Worm (Caenorhabditis elegans) whole organism, L1 larva: ENCODE results near the gene ZK1290.1.

Experiments used
- C34B4.2 ChIP-seq: sonication (generic microtip); optimal IDR thresholded peaks from 2 replicates; lab custom pipeline; 2017; ENCODE audit warnings: mild to moderate bottlenecking, missing genetic modification characterization, missing compliant biosample characterization
- aly-2 ChIP-seq: fragments of 150-350 bp; optimal IDR thresholded peaks from 2 replicates; lab custom pipeline; 2014; ENCODE audit warnings: missing biosample characterization, missing genetic modification characterization
- egl-27 ChIP-seq, 2 experiments: fragments of 150-350 bp in 1 of 2; sonication (generic microtip); optimal IDR thresholded peaks; 3 replicates each; lab custom pipeline; 2017 to 2018; ENCODE audit warnings: missing biosample characterization in 2 of 2, missing genetic modification characterization in 2 of 2, missing genetic modification reagents in 2 of 2
- hlh-17 ChIP-seq: fragments of 200-800 bp; sonication (Bioruptor generic); optimal IDR thresholded peaks from 2 replicates; lab custom pipeline; 2018; ENCODE audit warnings: missing genetic modification characterization, mild to moderate bottlenecking, missing compliant biosample characterization, moderate library complexity, borderline replicate concordance
- mdl-1 ChIP-seq, 2 experiments: fragments of 150-350 bp; optimal IDR thresholded peaks; 2 replicates each; lab custom pipeline; 2014 to 2017; ENCODE audit warnings: missing biosample characterization in 2 of 2, missing genetic modification characterization in 2 of 2, inconsistent platforms in 1 of 2
- mep-1 ChIP-seq: fragments of 150-350 bp; optimal IDR thresholded peaks from 2 replicates; lab custom pipeline; 2014; ENCODE audit warnings: missing biosample characterization, missing genetic modification characterization
- swsn-7 ChIP-seq: sonication (generic microtip); optimal IDR thresholded peaks from 2 replicates; lab custom pipeline; 2016; ENCODE audit warnings: missing genetic modification characterization, missing compliant biosample characterization
- ztf-4 ChIP-seq: fragments of 150-350 bp; optimal IDR thresholded peaks from 2 replicates; lab custom pipeline; 2014; ENCODE audit warnings: missing biosample characterization, missing genetic modification characterization

- no peak for TF ChIP-seq mep-1 (tag; lab: Kevin White, UChicago)
- no peak for TF ChIP-seq mdl-1 (tag; optimal IDR thresholded peaks at IDR 0.05; lab: Kevin White, UChicago)
- no peak for TF ChIP-seq aly-2 (tag; lab: Kevin White, UChicago)
- TF ChIP-seq egl-27 (tag; optimal IDR thresholded peaks at IDR 0.05; lab: Kevin White, UChicago): no peak
- TF ChIP-seq hlh-17 (GFP tag; lab: Kevin White, UChicago): no peak
- TF ChIP-seq ztf-4 (tag; lab: Kevin White, UChicago): no peak
- no peak for TF ChIP-seq swsn-7
- TF ChIP-seq C34B4.2 (tag; lab: Kevin White, UChicago): no peak
These were observed 26.6 kb upstream of the ZK1290.1 start, which contains the start of gene ZK1290.13 for ce11 chrII:7534934-7535333.
